Fruit fly (Drosophila melanogaster) ovary, adult (tissue): ENCODE measurements around the gene woc.

ENCODE experiments used
- CG17801 ChIP-seq: fragments of 200-800 bp; optimal IDR thresholded peaks from 2 replicates; lab custom pipeline; 2019; ENCODE audit warnings: missing biosample characterization, mild to moderate bottlenecking, missing genetic modification characterization, moderate library complexity; ENCODE audit not compliant: partially characterized antibody

Gene woc

DNA sequence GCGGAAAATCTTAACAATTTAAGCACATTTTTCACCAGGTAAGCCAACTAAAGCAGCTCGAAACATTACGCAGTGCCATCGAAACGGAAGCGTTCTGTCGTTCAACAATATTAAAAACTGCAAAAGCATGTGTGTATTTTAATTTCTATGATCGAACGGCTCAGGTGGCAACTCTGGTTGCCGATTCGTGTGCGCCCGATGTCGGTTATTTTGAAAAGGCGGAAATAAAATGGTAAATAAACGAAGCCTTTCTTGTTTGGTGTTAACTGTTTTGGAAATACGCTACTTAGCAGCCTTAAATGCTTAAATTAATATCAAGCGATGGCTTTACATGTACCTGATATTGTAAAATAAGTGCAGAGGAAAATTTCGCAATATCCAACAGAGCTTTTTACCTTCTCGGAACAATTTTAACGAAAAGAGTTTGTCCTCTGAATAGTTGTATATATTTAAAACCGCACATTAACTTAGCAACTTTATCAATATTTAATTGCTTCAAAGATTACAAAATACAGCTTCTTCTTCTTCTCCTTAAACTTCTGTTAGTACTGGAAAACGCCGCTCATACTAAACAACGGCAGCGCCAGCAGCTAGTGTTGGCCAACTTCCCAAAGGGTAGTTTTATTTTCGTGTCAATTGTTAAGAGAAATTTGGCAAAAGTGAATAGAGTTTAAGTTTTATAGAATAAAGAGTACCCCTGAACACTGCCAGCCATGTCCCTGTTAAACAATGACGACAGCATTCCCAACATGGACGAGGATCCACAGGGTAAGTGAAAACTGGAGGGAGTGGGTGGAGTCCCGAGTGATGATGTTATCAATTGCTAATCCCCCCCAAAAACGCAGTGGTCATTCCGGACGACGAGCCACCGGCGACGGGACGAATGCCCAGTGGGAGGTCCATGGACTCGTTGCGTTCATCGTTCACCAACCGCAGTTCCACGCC, 9.5 kb upstream of the woc start, which contains the start of gene CG5934:
Gene CG5934, plus strand, starts transcription at position 588 of the 945 bp plus-strand sequence.
- TF ChIP-seq CG17801 (GFP tag; lab: Kevin White, UChicago): no peak

- no peak for TF ChIP-seq CG17801 (GFP tag; lab: Kevin White, UChicago)
Observed at dm6 chr3R:27272233-27272632, 8.4 kb upstream of the woc start.

DNA sequence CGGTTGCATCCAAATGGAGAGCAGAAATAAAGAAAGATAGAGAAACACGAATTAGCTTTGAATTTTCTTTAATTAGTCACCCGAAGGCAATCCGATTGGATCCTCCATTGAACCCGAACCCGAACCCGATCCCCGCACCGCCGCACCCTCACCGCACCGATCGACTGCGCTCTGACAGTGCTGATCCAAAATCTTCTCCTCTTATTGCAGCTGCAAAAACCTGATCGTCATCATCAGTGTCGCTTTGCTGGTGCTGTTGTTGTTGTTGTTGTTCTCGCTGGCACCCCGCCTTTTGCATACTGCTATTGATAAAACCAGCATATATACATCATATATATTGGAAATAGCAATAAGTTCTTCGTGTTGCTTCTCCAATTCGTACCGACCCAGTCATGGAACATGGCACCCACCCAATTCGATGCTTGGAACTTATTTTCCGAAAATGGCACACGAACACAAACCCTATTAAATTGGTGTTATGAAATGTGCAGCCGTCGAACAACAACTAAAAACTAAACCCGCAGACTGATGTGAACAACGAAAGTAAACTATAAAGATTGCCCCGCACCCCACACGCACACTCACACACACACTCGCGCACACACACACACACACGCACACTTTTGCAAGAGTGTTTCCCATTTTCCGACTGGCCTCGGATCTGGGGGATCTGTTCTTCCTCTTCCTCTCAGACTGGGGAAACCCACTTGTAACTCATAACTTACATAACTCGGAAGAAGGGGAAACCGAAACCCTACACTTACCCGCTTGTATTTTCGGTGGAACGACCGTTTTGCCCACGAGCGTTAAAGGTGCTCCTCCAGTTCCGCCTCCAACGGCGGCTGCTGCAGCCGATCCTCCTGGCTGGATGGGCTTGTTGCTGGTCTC, 6.8 kb upstream of the woc start:
- TF ChIP-seq CG17801 (GFP tag; lab: Kevin White, UChicago): no peak

- no peak for TF ChIP-seq CG17801 (GFP tag; lab: Kevin White, UChicago)
Observed at dm6 chr3R:27265330-27265729, 1.5 kb upstream of the woc start, which contains the start of the genes CG14262 and CG14260. Gene CG14262, minus strand, starts transcription at chr3R:27265430. Gene CG14260, plus strand, starts transcription at chr3R:27265457.

DNA sequence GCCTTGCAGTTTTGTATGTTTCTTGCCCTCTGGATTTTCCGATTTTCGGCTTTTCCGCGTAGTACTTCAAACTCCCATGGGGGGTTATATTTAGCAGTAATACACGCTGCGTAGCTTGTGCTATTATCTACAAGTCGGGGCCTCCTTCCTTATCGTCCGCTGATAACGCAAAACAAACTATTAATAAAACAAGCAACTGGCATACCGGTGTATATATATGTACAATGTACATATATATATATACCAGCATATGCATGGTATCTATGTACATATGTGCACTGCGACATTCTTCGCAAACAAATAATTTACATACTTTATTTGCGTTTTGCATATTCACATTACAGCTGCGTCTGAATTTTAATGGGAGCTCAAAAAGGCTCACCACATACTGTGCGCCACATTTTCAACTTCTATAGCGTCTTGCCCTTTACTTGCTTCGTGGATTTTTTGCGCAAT, 9.9 kb downstream of the woc start:
- TF ChIP-seq CG17801 (GFP tag; lab: Kevin White, UChicago): no peak

DNA sequence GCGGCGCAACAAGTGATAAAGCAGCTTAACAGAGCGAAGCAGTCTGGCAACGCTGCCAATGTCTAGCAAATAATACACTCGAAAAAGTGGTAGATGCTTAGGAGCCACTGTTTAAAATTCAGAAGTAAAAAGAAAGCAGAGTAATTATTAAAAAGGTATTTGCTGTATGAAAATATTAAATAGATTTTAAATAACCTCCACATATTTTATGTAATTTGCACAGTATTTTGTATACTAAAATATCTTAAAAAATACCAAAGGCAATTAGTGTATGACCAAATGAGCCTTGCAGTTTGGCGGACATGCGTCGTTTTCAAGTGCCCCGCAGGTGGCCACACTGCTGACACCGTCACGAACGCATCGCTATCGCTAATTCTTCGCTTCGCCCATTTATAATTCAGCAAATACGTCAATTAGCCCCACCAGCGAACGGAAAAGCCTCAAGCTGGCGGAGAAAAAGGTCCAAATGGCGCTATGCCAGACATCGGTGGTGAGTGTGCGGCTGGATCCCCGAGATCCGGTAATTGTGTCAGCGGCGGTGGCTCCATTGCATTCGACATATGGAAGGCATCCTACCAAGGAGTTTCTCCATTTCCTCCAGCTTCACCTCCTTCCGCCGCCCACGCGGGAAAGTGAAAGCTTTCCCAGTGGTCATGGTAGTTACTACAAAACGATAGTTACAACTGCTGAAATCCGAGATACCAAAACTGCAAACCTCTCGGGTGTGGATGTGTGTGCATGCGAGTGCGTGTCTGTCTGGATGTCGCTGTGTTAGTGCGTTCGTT, 10.5 kb downstream of the woc start, which contains the start of gene pll:
Gene pll, minus strand, starts transcription at position 47 of the 785 bp plus-strand sequence.
- peak; percentile 82 for TF ChIP-seq CG17801 (GFP tag; lab: Kevin White, UChicago)

dm6 chr3R:27250907-27251306, 12.9 kb downstream of the woc start, which contains the start of the genes TTLL6B and TfIIA-L:
Gene TTLL6B, minus strand, starts transcription at chr3R:27251007.
Gene TfIIA-L, plus strand, starts transcription at chr3R:27251112.
- TF ChIP-seq CG17801 (GFP tag; lab: Kevin White, UChicago): no peak

- TF ChIP-seq CG17801 (GFP tag; lab: Kevin White, UChicago): no peak
Observed at dm6 chr3R:27247892-27248291, 16.0 kb downstream of the woc start, which contains the start of gene CG5984. Gene CG5984, minus strand, starts transcription at chr3R:27247992.

dm6 chr3R:27246264-27246663, 17.6 kb downstream of the woc start:
- peak; percentile 89 for TF ChIP-seq CG17801 (GFP tag; lab: Kevin White, UChicago)

DNA sequence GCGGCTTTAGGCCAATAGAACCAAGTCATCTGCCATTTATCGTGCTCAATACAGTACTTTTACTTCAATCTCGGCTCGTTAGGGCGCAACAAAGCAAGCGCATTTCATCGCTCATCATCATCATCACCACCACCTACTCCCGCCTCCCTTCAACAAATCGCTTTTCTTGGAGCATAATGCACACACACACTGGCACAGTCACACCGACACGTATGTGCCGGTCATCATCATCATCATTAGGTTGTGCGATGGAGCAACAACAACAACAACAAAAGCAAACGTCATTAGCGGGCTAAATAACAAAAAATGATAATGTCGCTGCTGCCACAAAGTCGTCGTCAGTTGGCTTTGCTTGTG, 18.5 kb downstream of the woc start:
- no peak for TF ChIP-seq CG17801 (GFP tag; lab: Kevin White, UChicago)

DNA sequence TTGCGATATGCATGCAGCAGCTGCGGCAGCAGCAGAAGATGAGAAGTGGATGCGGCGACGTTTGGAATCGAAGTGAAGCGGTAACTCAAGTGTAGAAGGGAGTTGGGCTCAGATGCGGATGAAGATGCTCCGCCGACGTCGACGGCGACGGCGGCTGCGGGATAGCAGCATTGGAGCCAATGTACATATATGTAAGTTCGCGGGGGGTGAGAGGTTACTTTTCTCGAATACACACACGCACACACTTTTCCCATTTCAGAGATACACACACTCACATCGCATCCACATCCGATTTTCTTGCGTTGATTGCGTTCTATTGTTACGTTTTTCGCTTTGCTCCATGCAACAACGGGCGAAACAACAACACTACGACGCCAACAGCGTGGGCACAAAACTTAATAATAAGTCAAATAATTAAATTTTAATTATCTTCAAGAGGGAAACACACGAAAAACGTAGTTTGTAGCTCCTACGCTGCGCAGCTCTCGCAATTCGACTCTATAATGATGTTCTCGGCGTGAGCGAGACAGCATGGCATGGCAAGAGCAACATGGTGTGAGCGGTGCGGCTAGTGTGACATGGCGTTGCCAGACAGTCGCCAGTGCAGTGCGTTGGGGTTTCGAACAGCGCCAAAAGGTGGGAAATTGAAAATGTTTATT, 19.0 kb downstream of the woc start, which contains the start of gene CG18766:
Gene CG18766, minus strand, starts transcription at position 508 of the 659 bp plus-strand sequence.
- TF ChIP-seq CG17801 (GFP tag; lab: Kevin White, UChicago): no peak

DNA sequence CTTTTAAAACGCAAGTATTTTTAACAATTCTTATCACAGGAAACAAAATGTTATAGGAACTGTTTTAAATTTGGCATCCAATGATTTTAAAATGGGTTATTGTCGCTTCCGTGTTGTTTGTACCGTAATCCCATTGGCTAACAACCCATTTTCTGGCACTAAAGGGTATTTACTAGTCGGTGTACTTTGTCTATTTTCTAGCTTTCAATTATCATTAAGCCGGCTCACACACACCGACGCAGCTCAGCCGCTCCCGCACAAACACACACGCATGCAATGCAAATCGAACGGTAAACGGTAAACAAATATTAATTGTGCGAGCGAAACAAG, 19.5 kb downstream of the woc start:
- TF ChIP-seq CG17801 (GFP tag; lab: Kevin White, UChicago): no peak

DNA sequence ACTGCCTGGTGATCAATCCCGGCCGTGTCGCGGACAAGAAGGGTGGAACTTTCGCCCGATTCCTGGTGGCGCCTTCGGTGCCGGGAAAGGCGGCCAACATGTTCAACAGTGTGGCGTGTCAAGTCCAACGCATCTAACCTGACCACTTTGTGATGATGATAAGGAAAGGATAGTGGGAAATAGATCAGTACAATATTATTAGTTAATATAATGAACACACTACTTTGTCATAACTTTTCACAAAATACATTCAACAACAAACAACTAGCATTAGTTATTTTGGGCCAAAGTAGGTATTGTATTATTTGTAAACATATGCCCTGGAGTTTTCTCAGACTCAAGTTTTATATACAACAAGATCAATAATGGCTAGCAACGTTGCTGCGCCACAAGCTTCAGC, 22.9 kb downstream of the woc start, which contains the start of gene CG17991:
Gene CG17991, plus strand, starts transcription at position 301 of the 400 bp plus-strand sequence.
- TF ChIP-seq CG17801 (GFP tag; lab: Kevin White, UChicago): no peak
